Fruit fly (Drosophila melanogaster) whole organism, embryonic: ENCODE results near the gene CG14507.
A peak's percentile ranks its signal among the peaks of the same experiment; 100 is the strongest.

ENCODE experiments used
- B-H2 ChIP-seq: fragments of 200-800 bp; sonication (Bioruptor generic); optimal IDR thresholded peaks from 2 replicates; lab custom pipeline; 2018; ENCODE audit warnings: missing biosample characterization, mild to moderate bottlenecking, missing genetic modification characterization
- CG10431 ChIP-seq: fragments of 200-800 bp; sonication (Bioruptor generic); optimal IDR thresholded peaks from 3 replicates; lab custom pipeline; 2018; ENCODE audit warnings: missing biosample characterization, mild to moderate bottlenecking, missing genetic modification characterization
- CG11456 ChIP-seq: fragments of 200-800 bp; sonication (Bioruptor generic); IDR thresholded peaks from 3 replicates; pipeline ENCODE4 v1.3.6; 2022; ENCODE audit warnings: missing biosample characterization, missing genetic modification characterization
- CG12659 ChIP-seq: fragments of 200-800 bp; sonication (Bioruptor generic); optimal IDR thresholded peaks from 3 replicates; lab custom pipeline; 2017; ENCODE audit warnings: mild to moderate bottlenecking, missing biosample characterization, missing genetic modification reagents, missing genetic modification characterization
- CG13775 ChIP-seq: fragments of 200-800 bp; sonication (Bioruptor generic); optimal IDR thresholded peaks from 3 replicates; lab custom pipeline; 2017; ENCODE audit warnings: missing biosample characterization, mild to moderate bottlenecking, missing genetic modification characterization
- CG17361 ChIP-seq: fragments of 200-800 bp; sonication (Bioruptor generic); IDR thresholded peaks from 3 replicates; pipeline ENCODE4 v1.3.6; 2022; ENCODE audit warnings: missing biosample characterization, missing genetic modification characterization
- CG17829 ChIP-seq: fragments of 200-800 bp; optimal IDR thresholded peaks from 2 replicates; lab custom pipeline; 2019; ENCODE audit warnings: missing biosample characterization, mild to moderate bottlenecking, missing genetic modification characterization, moderate library complexity
- CG18764 ChIP-seq: fragments of 200-800 bp; sonication (Bioruptor generic); optimal IDR thresholded peaks from 3 replicates; lab custom pipeline; 2016; ENCODE audit warnings: missing biosample characterization, missing genetic modification characterization
- CG2120 ChIP-seq: fragments of 200-800 bp; sonication (Bioruptor generic); optimal IDR thresholded peaks from 3 replicates; lab custom pipeline; 2016; ENCODE audit warnings: missing biosample characterization, missing genetic modification characterization
- CG3281 ChIP-seq: fragments of 200-800 bp; sonication (Bioruptor generic); optimal IDR thresholded peaks from 3 replicates; lab custom pipeline; 2017; ENCODE audit warnings: missing biosample characterization, mild to moderate bottlenecking, missing genetic modification characterization
- CG8089 ChIP-seq: fragments of 200-800 bp; sonication (Bioruptor generic); optimal IDR thresholded peaks from 3 replicates; lab custom pipeline; 2016; ENCODE audit warnings: missing biosample characterization, missing genetic modification characterization
- CG9609 ChIP-seq: fragments of 200-800 bp; sonication (Bioruptor generic); optimal IDR thresholded peaks from 3 replicates; lab custom pipeline; 2016; ENCODE audit warnings: missing biosample characterization, missing genetic modification characterization
- CG9932 ChIP-seq: fragments of 200-800 bp; sonication (Bioruptor generic); IDR thresholded peaks from 2 replicates; pipeline ENCODE4 v1.3.6; 2022; ENCODE audit warnings: missing biosample characterization, missing genetic modification characterization
- CTCF ChIP-seq: fragments of 200-800 bp; sonication (Bioruptor generic); optimal IDR thresholded peaks from 2 replicates; lab custom pipeline; 2017; ENCODE audit warnings: missing biosample characterization, mild to moderate bottlenecking, missing genetic modification characterization, moderate library complexity
- D19B ChIP-seq: fragments of 200-800 bp; sonication (Bioruptor generic); optimal IDR thresholded peaks from 2 replicates; lab custom pipeline; 2017; ENCODE audit warnings: missing biosample characterization, mild to moderate bottlenecking, missing genetic modification characterization
- Dbx ChIP-seq: fragments of 200-800 bp; sonication (Bioruptor generic); IDR thresholded peaks from 3 replicates; pipeline ENCODE4 v1.3.6; 2022; ENCODE audit warnings: missing biosample characterization, missing genetic modification characterization
- E2f2 ChIP-seq: fragments of 200-800 bp; sonication (Bioruptor generic); IDR thresholded peaks from 2 replicates; pipeline ENCODE4 v1.3.6; 2022; ENCODE audit warnings: missing biosample characterization, missing genetic modification characterization
- Fer3 ChIP-seq: fragments of 200-800 bp; sonication (Bioruptor generic); optimal IDR thresholded peaks from 2 replicates; lab custom pipeline; 2018; ENCODE audit warnings: missing biosample characterization, mild to moderate bottlenecking, missing genetic modification characterization, moderate library complexity
- H15 ChIP-seq: fragments of 200-800 bp; sonication (Bioruptor generic); IDR thresholded peaks from 3 replicates; pipeline ENCODE4 v1.3.6; 2022; ENCODE audit warnings: missing biosample characterization, missing genetic modification characterization
- Hr78 ChIP-seq, 2 experiments: fragments of 200-800 bp in 1 of 2; fragments of >200 bp in 1 of 2; sonication (Bioruptor generic) in 1 of 2; optimal IDR thresholded peaks; 2 replicates each; lab custom pipeline; 2017 to 2019; ENCODE audit warnings: missing biosample characterization in 2 of 2, missing genetic modification characterization in 2 of 2, mild to moderate bottlenecking in 1 of 2, moderate library complexity in 1 of 2
- Hsf ChIP-seq: fragments of 200-800 bp; sonication (Bioruptor generic); optimal IDR thresholded peaks from 3 replicates; lab custom pipeline; 2016; ENCODE audit warnings: missing biosample characterization, missing genetic modification characterization
- Meics ChIP-seq: fragments of 200-800 bp; sonication (Bioruptor generic); optimal IDR thresholded peaks from 2 replicates; lab custom pipeline; 2017; ENCODE audit warnings: missing biosample characterization, mild to moderate bottlenecking, missing genetic modification characterization
- NK7.1 ChIP-seq: fragments of 200-800 bp; sonication (Bioruptor generic); optimal IDR thresholded peaks from 3 replicates; lab custom pipeline; 2016; ENCODE audit warnings: missing biosample characterization, missing genetic modification characterization
- Pdp1 ChIP-seq, 2 experiments: fragments of 200-800 bp; sonication (Bioruptor generic); optimal IDR thresholded peaks; 3 replicates each; lab custom pipeline; 2016; ENCODE audit warnings: missing biosample characterization in 2 of 2, missing genetic modification characterization in 2 of 2, mild to moderate bottlenecking in 1 of 2, moderate library complexity in 1 of 2
- Ptx1 ChIP-seq: fragments of 200-800 bp; sonication (Bioruptor generic); IDR thresholded peaks from 2 replicates; pipeline ENCODE4 v1.3.6; 2022; ENCODE audit warnings: missing biosample characterization, missing genetic modification characterization
- Spps ChIP-seq: fragments of 200-800 bp; sonication (Bioruptor generic); optimal IDR thresholded peaks from 2 replicates; lab custom pipeline; 2018; ENCODE audit warnings: missing biosample characterization, mild to moderate bottlenecking, missing genetic modification characterization
- Sry-δ ChIP-seq: fragments of 200-800 bp; sonication (Bioruptor generic); optimal IDR thresholded peaks from 2 replicates; lab custom pipeline; 2016; ENCODE audit warnings: missing biosample characterization, missing genetic modification characterization
- Usf ChIP-seq: fragments of 200-800 bp; sonication (Bioruptor generic); optimal IDR thresholded peaks from 2 replicates; lab custom pipeline; 2017; ENCODE audit warnings: missing genotype, missing biosample characterization, missing genetic modification characterization
- Xbp1 ChIP-seq: fragments of 200-800 bp; sonication (Bioruptor generic); optimal IDR thresholded peaks from 3 replicates; lab custom pipeline; 2016; ENCODE audit warnings: missing biosample characterization, mild to moderate bottlenecking, missing genetic modification characterization
- ab ChIP-seq: fragments of 200-800 bp; sonication (Bioruptor generic); optimal IDR thresholded peaks from 2 replicates; lab custom pipeline; 2016; ENCODE audit warnings: missing biosample characterization, missing genetic modification characterization
- aop ChIP-seq: fragments of 200-800 bp; sonication (Bioruptor generic); IDR thresholded peaks from 2 replicates; pipeline ENCODE4 v1.3.6; 2022; ENCODE audit warnings: missing biosample characterization, missing genetic modification characterization
- bbx ChIP-seq: fragments of 200-800 bp; sonication (Bioruptor generic); IDR thresholded peaks from 2 replicates; pipeline ENCODE4 v1.3.6; 2022; ENCODE audit warnings: missing biosample characterization, missing genetic modification characterization; ENCODE audit not compliant: partially characterized antibody
- dmrt99B ChIP-seq: fragments of 200-800 bp; sonication (Bioruptor generic); optimal IDR thresholded peaks from 2 replicates; lab custom pipeline; 2018; ENCODE audit warnings: missing biosample characterization, mild to moderate bottlenecking, missing genetic modification characterization, moderate library complexity
- dpn ChIP-seq, 2 experiments: fragments of 200-800 bp; sonication (Bioruptor generic); optimal IDR thresholded peaks; 3 replicates each; lab custom pipeline; 2016; ENCODE audit warnings: missing biosample characterization in 2 of 2, missing genetic modification characterization in 2 of 2
- gcm ChIP-seq: fragments of 200-800 bp; sonication (Bioruptor generic); optimal IDR thresholded peaks from 2 replicates; lab custom pipeline; 2019; ENCODE audit warnings: missing biosample characterization, mild to moderate bottlenecking, missing genetic modification characterization, moderate library complexity
- her ChIP-seq: fragments of 200-800 bp; sonication (Bioruptor generic); optimal IDR thresholded peaks from 2 replicates; lab custom pipeline; 2016; ENCODE audit warnings: missing biosample characterization, missing genetic modification characterization
- jumu ChIP-seq: fragments of 200-800 bp; sonication (Bioruptor generic); optimal IDR thresholded peaks from 3 replicates; lab custom pipeline; 2016; ENCODE audit warnings: missing biosample characterization, missing genetic modification characterization
- mld ChIP-seq: fragments of 200-800 bp; sonication (Bioruptor generic); IDR thresholded peaks from 3 replicates; pipeline ENCODE4 v1.3.6; 2022; ENCODE audit warnings: missing biosample characterization, missing genetic modification characterization; ENCODE audit not compliant: partially characterized antibody
- nerfin-2 ChIP-seq: fragments of 200-800 bp; sonication (Bioruptor generic); IDR thresholded peaks from 2 replicates; pipeline ENCODE4 v1.3.6; 2022; ENCODE audit warnings: missing biosample characterization, missing genetic modification characterization; ENCODE audit not compliant: partially characterized antibody
- pita ChIP-seq: fragments of 200-800 bp; sonication (Bioruptor generic); optimal IDR thresholded peaks from 2 replicates; lab custom pipeline; 2017; ENCODE audit warnings: missing biosample characterization, mild to moderate bottlenecking, missing genetic modification characterization
- pzg ChIP-seq: fragments of 200-800 bp; sonication (Bioruptor generic); optimal IDR thresholded peaks from 3 replicates; lab custom pipeline; 2018; ENCODE audit warnings: missing biosample characterization, mild to moderate bottlenecking, missing genetic modification characterization, moderate library complexity
- row ChIP-seq: fragments of 200-800 bp; sonication (Bioruptor generic); IDR thresholded peaks from 3 replicates; pipeline ENCODE4 v1.3.6; 2022; ENCODE audit warnings: missing biosample characterization, missing genetic modification characterization
- sd ChIP-seq: fragments of 200-800 bp; sonication (Bioruptor generic); optimal IDR thresholded peaks from 3 replicates; lab custom pipeline; 2018; ENCODE audit warnings: missing biosample characterization, mild to moderate bottlenecking, missing genetic modification characterization, moderate library complexity
- sens ChIP-seq: fragments of 200-800 bp; sonication (Bioruptor generic); peaks from one replicate; lab custom pipeline; 2016; ENCODE audit warnings: missing biosample characterization, missing genetic modification characterization
- so ChIP-seq: fragments of 200-800 bp; sonication (Bioruptor generic); IDR thresholded peaks from 3 replicates; pipeline ENCODE4 v1.3.6; 2022; ENCODE audit warnings: missing biosample characterization, missing genetic modification characterization
- sqz ChIP-seq: fragments of 200-800 bp; sonication (Bioruptor generic); optimal IDR thresholded peaks from 3 replicates; lab custom pipeline; 2018; ENCODE audit warnings: missing biosample characterization, mild to moderate bottlenecking, missing genetic modification characterization
- stwl ChIP-seq: fragments of 200-800 bp; sonication (Bioruptor generic); optimal IDR thresholded peaks from 3 replicates; lab custom pipeline; 2018; ENCODE audit warnings: missing biosample characterization, mild to moderate bottlenecking, missing genetic modification characterization, moderate library complexity
- tna ChIP-seq: fragments of 200-800 bp; sonication (Bioruptor generic); IDR thresholded peaks from 2 replicates; pipeline ENCODE4 v1.3.6; 2022; ENCODE audit warnings: missing biosample characterization, missing genetic modification characterization; ENCODE audit not compliant: partially characterized antibody
- vvl ChIP-seq: fragments of 200-800 bp; sonication (Bioruptor generic); IDR thresholded peaks from 2 replicates; pipeline ENCODE4 v1.3.6; 2022; ENCODE audit warnings: missing biosample characterization, missing genetic modification characterization
- zen ChIP-seq: fragments of 200-800 bp; sonication (Bioruptor generic); optimal IDR thresholded peaks from 3 replicates; lab custom pipeline; 2018; ENCODE audit warnings: missing biosample characterization, mild to moderate bottlenecking, missing genetic modification characterization, moderate library complexity
- zfh1 ChIP-seq: fragments of 200-800 bp; sonication (Bioruptor generic); IDR thresholded peaks from 3 replicates; pipeline ENCODE4 v1.3.6; 2022; ENCODE audit warnings: missing biosample characterization, missing genetic modification characterization

CG14507 gene

DNA sequence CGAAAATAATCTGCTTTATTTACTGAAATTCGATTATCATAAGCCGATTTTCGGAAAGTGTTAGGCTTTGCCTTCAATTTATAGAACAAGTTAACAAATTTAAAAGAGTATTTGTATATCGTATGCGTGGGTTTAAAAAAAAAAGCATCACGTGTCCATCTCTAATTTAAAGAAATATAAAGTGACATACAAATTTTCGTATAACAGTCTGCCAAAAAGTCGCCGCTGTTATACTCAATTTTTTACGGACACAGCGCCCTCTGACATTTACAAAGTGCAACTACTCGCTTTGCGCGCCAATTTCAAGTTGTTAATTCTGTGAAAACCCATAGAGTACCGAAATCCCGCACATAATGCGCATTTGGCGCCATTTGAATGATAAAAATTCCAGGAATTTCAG lies 23.9 kb upstream of the CG14507 start (continued):
- TF ChIP-seq CG17361 (GFP tag; lab: Robert Waterston, UW) (0 out of 3 replicates have a peak, but pooled peaks have one; percentile 28), NK7.1 (GFP tag; lab: Kevin White, UChicago) (peak; percentile 5), aop (GFP tag; lab: Robert Waterston, UW) (no peak), vvl (peak; percentile 61), Xbp1 (GFP tag; lab: Kevin White, UChicago) (peak; percentile 54), pita (peak; percentile 37), Meics (GFP tag; lab: Kevin White, UChicago) (peak; percentile 12), sd (tag; lab: Kevin White, UChicago) (peak; percentile 80), her (GFP tag; lab: Kevin White, UChicago) (peak; percentile 3), CG11456 (GFP tag; lab: Robert Waterston, UW) (peak; percentile 25; the same call in 1 of the 3 replicates), CG12659 (GFP tag; lab: Kevin White, UChicago) (peak; percentile 36), Hr78 (GFP tag; optimal IDR thresholded peaks at IDR 0.05; lab: Kevin White, UChicago) (no peak), CG13775 (GFP tag; lab: Kevin White, UChicago) (peak; percentile 16), gcm (GFP tag; lab: Kevin White, UChicago) (no peak), D19B (GFP tag; lab: Kevin White, UChicago) (no peak), Pdp1 (GFP tag; optimal IDR thresholded peaks at IDR 0.05; lab: Kevin White, UChicago) (peak in 1 of 2 experiments; percentile 4), so (GFP tag; lab: Robert Waterston, UW) (peak; percentile 29; the same call in 1 of the 3 replicates), E2f2 (peak; percentile 98), mld (GFP tag; lab: Robert Waterston, UW) (peak; percentile 72; the same call in 1 of the 3 replicates), CG10431 (no peak), pzg (GFP tag; lab: Kevin White, UChicago) (peak; percentile 33), jumu (no peak), dmrt99B (tag; lab: Kevin White, UChicago) (no peak), row (peak; percentile 86), CTCF (GFP tag; lab: Kevin White, UChicago) (peak; percentile 98), CG9932 (peak; percentile 45; the same call in 1 of the 2 replicates), CG8089 (GFP tag; lab: Kevin White, UChicago) (peak; percentile 13), sqz (peak; percentile 92), Ptx1 (0 out of 2 replicates have a peak, but pooled peaks have one; percentile 12), stwl (tag; lab: Kevin White, UChicago) (peak; percentile 41), H15 (peak; percentile 47; the same call in 1 of the 3 replicates), tna (GFP tag; lab: Robert Waterston, UW) (0 out of 2 replicates have a peak, but pooled peaks have one; percentile 21), Hsf (GFP tag; lab: Kevin White, UChicago) (peak; percentile 13), ab (GFP tag; lab: Kevin White, UChicago) (no peak), CG9609 (GFP tag; lab: Kevin White, UChicago) (no peak), CG2120 (GFP tag; lab: Kevin White, UChicago) (peak; percentile 46), dpn (GFP tag; optimal IDR thresholded peaks at IDR 0.05; lab: Kevin White, UChicago) (peak; percentile 22 to 26), Sry-δ (GFP tag; lab: Kevin White, UChicago) (peak; percentile 62), B-H2 (no peak), sens (GFP tag; lab: Kevin White, UChicago) (no peak), Usf (GFP tag; lab: Kevin White, UChicago) (no peak), Fer3 (no peak), CG3281 (GFP tag; lab: Kevin White, UChicago) (no peak), CG18764 (GFP tag; lab: Kevin White, UChicago) (peak; percentile 49), nerfin-2 (GFP tag; lab: Robert Waterston, UW) (no peak), CG17829 (peak; percentile 61), Spps (tag; lab: Kevin White, UChicago) (no peak), zen (peak; percentile 33), Dbx (GFP tag; lab: Robert Waterston, UW) (no peak), bbx (peak; percentile 75), zfh1 (peak; percentile 66; the same call in 2 of the 3 replicates)
